Worm (Caenorhabditis elegans) whole organism, L4/young adult: Measurements from ENCODE around the gene fbxa-163.

Experiments
- dao-5 ChIP-seq: sonication (generic microtip); optimal IDR thresholded peaks from 2 replicates; lab custom pipeline; 2016; ENCODE audit warnings: missing genotype, missing genetic modification characterization, moderate library complexity, missing compliant biosample characterization
- him-1 ChIP-seq: sonication (generic microtip); optimal IDR thresholded peaks from 2 replicates; lab custom pipeline; 2016; ENCODE audit warnings: missing genotype, missing genetic modification reagents, missing genetic modification characterization, missing compliant biosample characterization

ce11 chrII:1621795-1622194 is 11.3 kb upstream of the fbxa-163 start:
- no peak for TF ChIP-seq dao-5
- TF ChIP-seq him-1 (tag; lab: Kevin White, UChicago), result no peak
